Fruit fly (Drosophila melanogaster) whole organism, embryonic: Measurements from ENCODE around the gene Arv1.

Source experiments
- Ada2b ChIP-seq: fragments of 200-800 bp; sonication (Bioruptor generic); IDR thresholded peaks from 2 replicates; pipeline ENCODE4 v1.3.6; 2022; ENCODE audit warnings: missing biosample characterization, missing genetic modification characterization
- Antp ChIP-seq: fragments of 200-800 bp; sonication (Bioruptor generic); optimal IDR thresholded peaks from 3 replicates; lab custom pipeline; 2016; ENCODE audit warnings: missing biosample characterization, missing genetic modification characterization
- Awh ChIP-seq: fragments of 200-800 bp; sonication (Bioruptor generic); IDR thresholded peaks from 2 replicates; pipeline ENCODE4, ENCODE4 v1.3.6; 2022; ENCODE audit warnings: missing biosample characterization, missing genetic modification characterization
- Bdp1 ChIP-seq: fragments of 200-800 bp; sonication (Bioruptor generic); optimal IDR thresholded peaks from 3 replicates; lab custom pipeline; 2016; ENCODE audit warnings: missing biosample characterization, missing genetic modification characterization
- CG10147 ChIP-seq: fragments of 200-800 bp; sonication (Bioruptor generic); optimal IDR thresholded peaks from 2 replicates; lab custom pipeline; 2019; ENCODE audit warnings: missing biosample characterization, mild to moderate bottlenecking, missing genetic modification characterization, moderate library complexity
- CG10366 ChIP-seq: fragments of 200-800 bp; sonication (Bioruptor generic); IDR thresholded peaks from 2 replicates; pipeline ENCODE4 v1.3.6; 2022; ENCODE audit warnings: missing biosample characterization, missing genetic modification characterization
- CG10543 ChIP-seq: fragments of 200-800 bp; sonication (Bioruptor generic); optimal IDR thresholded peaks from 3 replicates; lab custom pipeline; 2017; ENCODE audit warnings: missing biosample characterization, mild to moderate bottlenecking, missing genetic modification characterization, moderate library complexity
- CG11504 ChIP-seq: fragments of 200-800 bp; sonication (Bioruptor generic); optimal IDR thresholded peaks from 3 replicates; lab custom pipeline; 2019; ENCODE audit warnings: missing biosample characterization, mild to moderate bottlenecking, missing genetic modification characterization, moderate library complexity
- CG15479 ChIP-seq: fragments of 200-800 bp; sonication (Bioruptor generic); optimal IDR thresholded peaks from 3 replicates; lab custom pipeline; 2019; ENCODE audit warnings: missing biosample characterization, mild to moderate bottlenecking, missing genetic modification characterization, moderate library complexity
- CG17328 ChIP-seq: fragments of 200-800 bp; sonication (Bioruptor generic); IDR thresholded peaks from 2 replicates; pipeline ENCODE4 v1.3.6; 2022; ENCODE audit warnings: missing biosample characterization, missing genetic modification characterization
- CG30403 ChIP-seq: fragments of 200-800 bp; sonication (Bioruptor generic); optimal IDR thresholded peaks from 3 replicates; lab custom pipeline; 2016; ENCODE audit warnings: missing biosample characterization, missing genetic modification characterization
- CG31441 ChIP-seq: fragments of 200-800 bp; sonication (Bioruptor generic); IDR thresholded peaks from 2 replicates; pipeline ENCODE4 v1.3.6; 2022; ENCODE audit warnings: missing biosample characterization, missing genetic modification characterization
- CG33557 ChIP-seq: fragments of 200-800 bp; sonication (Bioruptor generic); optimal IDR thresholded peaks from 2 replicates; lab custom pipeline; 2019; ENCODE audit warnings: missing biosample characterization, mild to moderate bottlenecking, missing genetic modification characterization, moderate library complexity
- CG3726 ChIP-seq: fragments of 200-800 bp; sonication (Bioruptor generic); IDR thresholded peaks from 3 replicates; pipeline ENCODE4, ENCODE4 v1.3.6; 2022; ENCODE audit warnings: missing biosample characterization, missing genetic modification characterization
- CG3847 ChIP-seq: fragments of 200-800 bp; sonication (Bioruptor generic); IDR thresholded peaks from 2 replicates; pipeline ENCODE4 v1.3.6; 2022; ENCODE audit warnings: missing biosample characterization, missing genetic modification characterization
- CG4328 ChIP-seq: fragments of 200-800 bp; sonication (Bioruptor generic); optimal IDR thresholded peaks from 3 replicates; lab custom pipeline; 2017; ENCODE audit warnings: missing biosample characterization, missing genetic modification reagents, missing genetic modification characterization
- CG4707 ChIP-seq: fragments of 200-800 bp; sonication (Bioruptor generic); optimal IDR thresholded peaks from 2 replicates; lab custom pipeline; 2018; ENCODE audit warnings: missing biosample characterization, mild to moderate bottlenecking, missing genetic modification characterization, moderate library complexity
- CG5245 ChIP-seq: fragments of 200-800 bp; sonication (Bioruptor generic); optimal IDR thresholded peaks from 3 replicates; lab custom pipeline; 2016; ENCODE audit warnings: missing biosample characterization, missing genetic modification characterization
- CG6254 ChIP-seq: fragments of 200-800 bp; sonication (Bioruptor generic); optimal IDR thresholded peaks from 3 replicates; lab custom pipeline; 2017; ENCODE audit warnings: mild to moderate bottlenecking, missing biosample characterization, missing genetic modification reagents, missing genetic modification characterization
- CG6654 ChIP-seq: fragments of 200-800 bp; sonication (Bioruptor generic); optimal IDR thresholded peaks from 2 replicates; lab custom pipeline; 2017; ENCODE audit warnings: missing biosample characterization, mild to moderate bottlenecking, missing genetic modification characterization
- CG6854 ChIP-seq: fragments of 200-800 bp; sonication (Bioruptor generic); optimal IDR thresholded peaks from 3 replicates; lab custom pipeline; 2017; ENCODE audit warnings: missing biosample characterization, mild to moderate bottlenecking, missing genetic modification characterization
- CG7357 ChIP-seq: fragments of 200-800 bp; sonication (Bioruptor generic); IDR thresholded peaks from 3 replicates; pipeline ENCODE4 v1.3.6; 2022; ENCODE audit warnings: missing biosample characterization, missing genetic modification characterization
- CG7556 ChIP-seq: fragments of 200-800 bp; sonication (Bioruptor generic); optimal IDR thresholded peaks from 2 replicates; lab custom pipeline; 2017; ENCODE audit warnings: missing biosample characterization, mild to moderate bottlenecking, missing genetic modification characterization
- CG8281 ChIP-seq: fragments of 200-800 bp; sonication (Bioruptor generic); optimal IDR thresholded peaks from 2 replicates; lab custom pipeline; 2018; ENCODE audit warnings: missing biosample characterization, mild to moderate bottlenecking, missing genetic modification characterization, moderate library complexity
- CG8765 ChIP-seq: fragments of 200-800 bp; sonication (Bioruptor generic); IDR thresholded peaks from 2 replicates; pipeline ENCODE4 v1.3.6; 2022; ENCODE audit warnings: missing biosample characterization, missing genetic modification characterization
- CG9215 ChIP-seq: fragments of 200-800 bp; sonication (Bioruptor generic); IDR thresholded peaks from 2 replicates; pipeline ENCODE4 v1.3.6; 2022; ENCODE audit warnings: missing biosample characterization, missing genetic modification characterization
- CG9876 ChIP-seq: fragments of 200-800 bp; sonication (Bioruptor generic); optimal IDR thresholded peaks from 2 replicates; lab custom pipeline; 2016; ENCODE audit warnings: missing biosample characterization, missing genetic modification characterization
- Chrac-16 ChIP-seq: fragments of 200-800 bp; sonication (Bioruptor generic); optimal IDR thresholded peaks from 3 replicates; lab custom pipeline; 2016; ENCODE audit warnings: missing biosample characterization, missing genetic modification characterization
- CrebB ChIP-seq: fragments of 200-800 bp; sonication (Bioruptor generic); optimal IDR thresholded peaks from 3 replicates; lab custom pipeline; 2018; ENCODE audit warnings: missing biosample characterization, mild to moderate bottlenecking, missing genetic modification characterization
- D19A ChIP-seq: fragments of 200-800 bp; optimal IDR thresholded peaks from 3 replicates; lab custom pipeline; 2019; ENCODE audit warnings: missing biosample characterization, mild to moderate bottlenecking, missing genetic modification characterization, moderate library complexity
- E2f2 ChIP-seq: fragments of 200-800 bp; sonication (Bioruptor generic); IDR thresholded peaks from 2 replicates; pipeline ENCODE4 v1.3.6; 2022; ENCODE audit warnings: missing biosample characterization, missing genetic modification characterization
- Gsc ChIP-seq: fragments of 200-800 bp; sonication (Bioruptor generic); IDR thresholded peaks from 2 replicates; pipeline ENCODE4 v1.3.6; 2022; ENCODE audit warnings: missing biosample characterization, missing genetic modification characterization
- Hey ChIP-seq: fragments of 200-800 bp; sonication (Bioruptor generic); optimal IDR thresholded peaks from 3 replicates; lab custom pipeline; 2018; ENCODE audit warnings: missing biosample characterization, mild to moderate bottlenecking, missing genetic modification characterization
- HmgD ChIP-seq: fragments of 200-800 bp; sonication (Bioruptor generic); optimal IDR thresholded peaks from 3 replicates; lab custom pipeline; 2016; ENCODE audit warnings: missing biosample characterization, missing genetic modification characterization
- Mes4 ChIP-seq: fragments of 200-800 bp; sonication (Bioruptor generic); optimal IDR thresholded peaks from 2 replicates; lab custom pipeline; 2016; ENCODE audit warnings: missing biosample characterization, missing genetic modification characterization
- Myb ChIP-seq: fragments of 200-800 bp; sonication (Bioruptor generic); optimal IDR thresholded peaks from 2 replicates; lab custom pipeline; 2016; ENCODE audit warnings: missing biosample characterization, missing genetic modification characterization
- NC2β ChIP-seq: fragments of 200-800 bp; sonication (Bioruptor generic); optimal IDR thresholded peaks from 2 replicates; lab custom pipeline; 2016; ENCODE audit warnings: missing biosample characterization, missing genetic modification characterization
- Nf-YC ChIP-seq: fragments of 200-800 bp; optimal IDR thresholded peaks from 3 replicates; lab custom pipeline; 2019; ENCODE audit warnings: missing biosample characterization, mild to moderate bottlenecking, missing genetic modification characterization, moderate library complexity
- Opbp ChIP-seq: fragments of 200-800 bp; sonication (Bioruptor generic); IDR thresholded peaks from 3 replicates; pipeline ENCODE4 v1.3.6; 2022; ENCODE audit warnings: missing biosample characterization, missing genetic modification characterization; ENCODE audit not compliant: partially characterized antibody
- Side ChIP-seq: fragments of 200-800 bp; sonication (Bioruptor generic); optimal IDR thresholded peaks from 2 replicates; lab custom pipeline; 2016; ENCODE audit warnings: missing biosample characterization, missing genetic modification characterization
- YL-1 ChIP-seq: fragments of 200-800 bp; sonication (Bioruptor generic); optimal IDR thresholded peaks from 3 replicates; lab custom pipeline; 2017; ENCODE audit warnings: missing biosample characterization, mild to moderate bottlenecking, missing genetic modification characterization
- aop ChIP-seq: fragments of 200-800 bp; sonication (Bioruptor generic); IDR thresholded peaks from 2 replicates; pipeline ENCODE4 v1.3.6; 2022; ENCODE audit warnings: missing biosample characterization, missing genetic modification characterization
- bbx ChIP-seq: fragments of 200-800 bp; sonication (Bioruptor generic); IDR thresholded peaks from 2 replicates; pipeline ENCODE4 v1.3.6; 2022; ENCODE audit warnings: missing biosample characterization, missing genetic modification characterization; ENCODE audit not compliant: partially characterized antibody
- bowl ChIP-seq: fragments of 200-800 bp; sonication (Bioruptor generic); IDR thresholded peaks from 2 replicates; pipeline ENCODE4 v1.3.6; 2022; ENCODE audit warnings: missing biosample characterization, missing genetic modification characterization
- chn ChIP-seq: fragments of 200-800 bp; sonication (Bioruptor generic); optimal IDR thresholded peaks from 2 replicates; lab custom pipeline; 2016; ENCODE audit warnings: missing biosample characterization, missing genetic modification characterization
- lmd ChIP-seq: fragments of 200-800 bp; sonication (Bioruptor generic); IDR thresholded peaks from 2 replicates; pipeline ENCODE4 v1.3.6; 2022; ENCODE audit warnings: missing biosample characterization, missing genetic modification characterization
- mirr ChIP-seq: fragments of 200-800 bp; sonication (Bioruptor generic); optimal IDR thresholded peaks from 3 replicates; lab custom pipeline; 2018; ENCODE audit warnings: missing biosample characterization, mild to moderate bottlenecking, missing genetic modification characterization
- nom ChIP-seq: fragments of 200-800 bp; sonication (Bioruptor generic); optimal IDR thresholded peaks from 2 replicates; lab custom pipeline; 2017; ENCODE audit warnings: missing biosample characterization, missing genetic modification characterization, mild to moderate bottlenecking, moderate library complexity, missing genetic modification reagents
- repo ChIP-seq: fragments of 200-800 bp; sonication (Bioruptor generic); optimal IDR thresholded peaks from 2 replicates; lab custom pipeline; 2016; ENCODE audit warnings: missing biosample characterization, missing genetic modification characterization
- sug ChIP-seq: fragments of 200-800 bp; optimal IDR thresholded peaks from 2 replicates; lab custom pipeline; 2019; ENCODE audit warnings: missing biosample characterization, mild to moderate bottlenecking, missing genetic modification characterization, moderate library complexity
- tgo ChIP-seq: fragments of 200-800 bp; sonication (Bioruptor generic); IDR thresholded peaks from 3 replicates; pipeline ENCODE4 v1.3.6; 2022; ENCODE audit warnings: missing biosample characterization, missing genetic modification characterization

Arv1 gene

DNA sequence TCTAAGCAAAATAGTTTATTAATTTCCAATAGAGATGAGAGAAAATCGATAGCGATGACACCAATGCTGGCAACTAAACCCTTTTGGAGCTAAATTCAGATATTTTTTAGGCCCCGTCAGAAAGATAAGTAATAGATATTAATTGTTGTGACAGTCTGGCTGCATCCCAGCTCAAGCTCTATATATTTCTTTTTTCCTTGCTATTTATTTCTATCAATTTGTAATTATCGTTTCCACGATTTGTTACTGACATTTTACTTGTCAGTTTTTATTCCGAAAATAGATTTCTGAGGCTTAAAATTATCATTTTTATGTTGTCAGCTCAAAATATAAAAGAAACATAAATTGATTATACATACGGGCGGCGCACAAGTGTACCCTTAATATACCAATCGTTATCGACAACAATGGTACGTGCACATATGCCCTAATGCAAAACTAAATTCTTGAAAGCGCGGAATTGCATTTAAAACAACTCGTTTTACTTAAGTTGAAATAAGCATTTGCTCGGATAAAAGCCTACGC lies 39.8 kb upstream of the Arv1 start, which contains the start of the genes CRIF and SMC5 (continued):
- no peak; the same call in 1 of the 2 replicates for TF ChIP-seq CG31441 (GFP tag; lab: Robert Waterston, UW)
- no peak for TF ChIP-seq CG8765 (GFP tag; lab: Robert Waterston, UW)
- TF ChIP-seq CG7556 (GFP tag; lab: Kevin White, UChicago): no peak
- TF ChIP-seq Gsc (GFP tag; lab: Robert Waterston, UW): no peak
- TF ChIP-seq CG10366 (GFP tag; lab: Robert Waterston, UW): no peak
- TF ChIP-seq CG3847 (GFP tag; lab: Robert Waterston, UW): peak; percentile 63
- peak; percentile 4 for TF ChIP-seq Bdp1
- no peak for TF ChIP-seq CG15479 (GFP tag; lab: Kevin White, UChicago)
- TF ChIP-seq CG9876: peak; percentile 48
- no peak for TF ChIP-seq Opbp
- peak; percentile 23 for TF ChIP-seq D19A
- TF ChIP-seq CG6654 (GFP tag; lab: Kevin White, UChicago): peak; percentile 14
- peak; percentile 35 for TF ChIP-seq NC2β (GFP tag; lab: Kevin White, UChicago)
- no peak for TF ChIP-seq CG8281 (tag; lab: Kevin White, UChicago)
- no peak for TF ChIP-seq CG3726 (GFP tag; lab: Robert Waterston, UW)
- peak; percentile 59; the same call in 2 of the 3 replicates for TF ChIP-seq tgo (GFP tag; lab: Robert Waterston, UW)
- TF ChIP-seq CG17328 (GFP tag; lab: Robert Waterston, UW): peak; percentile 37; the same call in 1 of the 2 replicates
- peak; percentile 62; the same call in 2 of the 3 replicates for TF ChIP-seq CG7357 (GFP tag; lab: Robert Waterston, UW)
- no peak for TF ChIP-seq CG11504 (tag; lab: Kevin White, UChicago)
- TF ChIP-seq CrebB: no peak
- no peak for TF ChIP-seq nom (GFP tag; lab: Kevin White, UChicago)
- peak; percentile 76 for TF ChIP-seq sug
- peak; percentile 11 for TF ChIP-seq repo (GFP tag; lab: Kevin White, UChicago)
- TF ChIP-seq Chrac-16 (GFP tag; lab: Kevin White, UChicago): peak; percentile 68
- peak; percentile 70 for TF ChIP-seq Nf-YC
- peak; percentile 56 for TF ChIP-seq CG4328 (GFP tag; lab: Kevin White, UChicago)
- no peak; the same call in 1 of the 2 replicates for TF ChIP-seq Awh (GFP tag; lab: Robert Waterston, UW)
- TF ChIP-seq bbx (GFP tag; lab: Robert Waterston, UW): no peak
- peak; percentile 36 for TF ChIP-seq Antp (GFP tag; lab: Kevin White, UChicago)
- peak; percentile 44 for TF ChIP-seq Ada2b (GFP tag; lab: Robert Waterston, UW)
- no peak for TF ChIP-seq CG10543 (GFP tag; lab: Kevin White, UChicago)
- TF ChIP-seq Side: peak; percentile 46
- TF ChIP-seq CG10147 (GFP tag; lab: Kevin White, UChicago): peak; percentile 67
- TF ChIP-seq Hey: no peak
- peak; percentile 61 for TF ChIP-seq chn (GFP tag; lab: Kevin White, UChicago)
- TF ChIP-seq CG6254: no peak
- TF ChIP-seq E2f2 (GFP tag; lab: Robert Waterston, UW): peak; percentile 61
- TF ChIP-seq HmgD (GFP tag; lab: Kevin White, UChicago): peak; percentile 40
- no peak; the same call in 1 of the 2 replicates for TF ChIP-seq CG9215 (GFP tag; lab: Robert Waterston, UW)
- no peak for TF ChIP-seq CG6854
- TF ChIP-seq CG33557: peak; percentile 61
- peak; percentile 43 for TF ChIP-seq Myb (GFP tag; lab: Kevin White, UChicago)
- TF ChIP-seq CG30403 (GFP tag; lab: Kevin White, UChicago): peak; percentile 89
- no peak for TF ChIP-seq aop (GFP tag; lab: Robert Waterston, UW)
- no peak for TF ChIP-seq bowl (GFP tag; lab: Robert Waterston, UW)
- peak; percentile 11 for TF ChIP-seq YL-1
- TF ChIP-seq lmd (GFP tag; lab: Robert Waterston, UW): no peak; the same call in 1 of the 2 replicates
- no peak for TF ChIP-seq CG4707 (GFP tag; lab: Kevin White, UChicago)
- no peak for TF ChIP-seq Mes4 (GFP tag; lab: Kevin White, UChicago)
- no peak for TF ChIP-seq mirr (GFP tag; lab: Kevin White, UChicago)
- no peak for TF ChIP-seq CG5245 (GFP tag; lab: Kevin White, UChicago)
